Worm (Caenorhabditis elegans) whole organism, L3 larva: ENCODE measurements around the gene exc-12.

Experiments
- R02D3.7 ChIP-seq: fragments of 150-350 bp; optimal IDR thresholded peaks from 2 replicates; lab custom pipeline; 2014; ENCODE audit warnings: missing biosample characterization, missing genetic modification characterization
- ZK546.5 ChIP-seq: sonication (generic microtip); optimal IDR thresholded peaks from 2 replicates; lab custom pipeline; 2017; ENCODE audit warnings: missing biosample characterization, missing genetic modification characterization
- aly-2 ChIP-seq: fragments of 150-350 bp; optimal IDR thresholded peaks from 2 replicates; lab custom pipeline; 2014; ENCODE audit warnings: missing biosample characterization, missing genetic modification characterization
- ama-1 ChIP-seq: fragments of 150-350 bp; optimal IDR thresholded peaks from 2 replicates; lab custom pipeline; 2018
- ceh-16 ChIP-seq: sonication (generic microtip); optimal IDR thresholded peaks from 2 replicates; lab custom pipeline; 2017; ENCODE audit warnings: missing biosample characterization, missing genetic modification characterization
- ceh-28 ChIP-seq: fragments of 150-350 bp; optimal IDR thresholded peaks from 2 replicates; lab custom pipeline; 2014; ENCODE audit warnings: missing biosample characterization, missing genetic modification reagents, missing genetic modification characterization
- ceh-82 ChIP-seq: fragments of 150-350 bp; optimal IDR thresholded peaks from 2 replicates; lab custom pipeline; 2014; ENCODE audit warnings: missing biosample characterization, missing genetic modification characterization
- ceh-9 ChIP-seq: sonication (generic microtip); optimal IDR thresholded peaks from 2 replicates; lab custom pipeline; 2018; ENCODE audit warnings: missing biosample characterization, missing genetic modification characterization
- daf-12 ChIP-seq: fragments of 150-350 bp; optimal IDR thresholded peaks from 2 replicates; lab custom pipeline; 2014; ENCODE audit warnings: missing biosample characterization, missing genetic modification reagents, missing genetic modification characterization
- egl-27 ChIP-seq: sonication (generic microtip); optimal IDR thresholded peaks from 4 replicates; lab custom pipeline; 2017; ENCODE audit warnings: missing biosample characterization, missing genetic modification reagents, missing genetic modification characterization
- egl-5 ChIP-seq: fragments of 150-350 bp; optimal IDR thresholded peaks from 2 replicates; lab custom pipeline; 2017; ENCODE audit warnings: missing biosample characterization, missing genetic modification reagents, missing genetic modification characterization, inconsistent platforms
- elt-1 ChIP-seq: fragments of 150-350 bp; optimal IDR thresholded peaks from 2 replicates; lab custom pipeline; 2014; ENCODE audit warnings: missing biosample characterization, missing genetic modification characterization
- elt-2 ChIP-seq: sonication (generic microtip); optimal IDR thresholded peaks from 2 replicates; lab custom pipeline; 2016; ENCODE audit warnings: missing genetic modification reagents, mild to moderate bottlenecking, missing genetic modification characterization, missing compliant biosample characterization
- elt-3 ChIP-seq, 3 experiments: fragments of 150-350 bp in 1 of 3; sonication (generic microtip) in 2 of 3; optimal IDR thresholded peaks; 2 replicates in 2 of 3; 4 replicates in 1 of 3; lab custom pipeline; 2014 to 2017; ENCODE audit warnings: missing biosample characterization in 3 of 3, missing genetic modification characterization in 3 of 3
- eor-1 ChIP-seq, 2 experiments: fragments of 150-350 bp; optimal IDR thresholded peaks; 2 replicates each; lab custom pipeline; 2014 to 2018; ENCODE audit warnings: missing biosample characterization in 2 of 2, missing genetic modification characterization in 2 of 2
- fkh-10 ChIP-seq: sonication (generic microtip); optimal IDR thresholded peaks from 2 replicates; lab custom pipeline; 2017; ENCODE audit warnings: missing biosample characterization, missing genetic modification reagents, missing genetic modification characterization
- fkh-2 ChIP-seq: fragments of 150-350 bp; optimal IDR thresholded peaks from 2 replicates; lab custom pipeline; 2014; ENCODE audit warnings: missing biosample characterization, missing genetic modification reagents, missing genetic modification characterization
- lin-15B ChIP-seq: fragments of 150-350 bp; optimal IDR thresholded peaks from 2 replicates; lab custom pipeline; 2014; ENCODE audit warnings: missing biosample characterization, missing genetic modification characterization
- lin-39 ChIP-seq: fragments of 150-350 bp; optimal IDR thresholded peaks from 2 replicates; lab custom pipeline; 2018; ENCODE audit warnings: missing biosample characterization, missing genetic modification reagents, missing genetic modification characterization
- mdl-1 ChIP-seq: fragments of 150-350 bp; optimal IDR thresholded peaks from 2 replicates; lab custom pipeline; 2014; ENCODE audit warnings: missing biosample characterization, missing genetic modification characterization
- mml-1 ChIP-seq: fragments of 150-350 bp; sonication (generic microtip); optimal IDR thresholded peaks from 3 replicates; lab custom pipeline; 2014; ENCODE audit warnings: missing biosample characterization, missing genetic modification characterization
- nfya-1 ChIP-seq: sonication (generic microtip); optimal IDR thresholded peaks from 2 replicates; lab custom pipeline; 2017; ENCODE audit warnings: missing genetic modification characterization, mild to moderate bottlenecking, missing compliant biosample characterization, antibody characterized with exemption, moderate library complexity; ENCODE audit not compliant: insufficient read depth
- nhr-11 ChIP-seq: fragments of 150-350 bp; optimal IDR thresholded peaks from 2 replicates; lab custom pipeline; 2014; ENCODE audit warnings: missing biosample characterization, missing genetic modification characterization
- nhr-12 ChIP-seq: fragments of 150-350 bp; optimal IDR thresholded peaks from 2 replicates; lab custom pipeline; 2014; ENCODE audit warnings: missing biosample characterization, missing genetic modification characterization
- nhr-23 ChIP-seq: fragments of 150-350 bp; optimal IDR thresholded peaks from 2 replicates; lab custom pipeline; 2014; ENCODE audit warnings: missing biosample characterization, missing genetic modification reagents, missing genetic modification characterization
- nhr-237 ChIP-seq: fragments of 150-350 bp; optimal IDR thresholded peaks from 2 replicates; lab custom pipeline; 2014; ENCODE audit warnings: missing biosample characterization, missing genetic modification characterization
- nhr-25 ChIP-seq: sonication (generic microtip); optimal IDR thresholded peaks from 2 replicates; lab custom pipeline; 2017; ENCODE audit warnings: missing biosample characterization, missing genetic modification characterization
- nhr-28 ChIP-seq: fragments of 150-350 bp; optimal IDR thresholded peaks from 2 replicates; lab custom pipeline; 2014; ENCODE audit warnings: missing biosample characterization, missing genetic modification characterization
- nhr-43 ChIP-seq: sonication (generic microtip); optimal IDR thresholded peaks from 2 replicates; lab custom pipeline; 2016; ENCODE audit warnings: mild to moderate bottlenecking, missing genetic modification characterization, missing compliant biosample characterization; ENCODE audit not compliant: poor library complexity, severe bottlenecking
- nhr-67 ChIP-seq: fragments of 150-350 bp; optimal IDR thresholded peaks from 2 replicates; lab custom pipeline; 2014; ENCODE audit warnings: missing biosample characterization, missing genetic modification characterization
- nhr-76 ChIP-seq: fragments of 150-350 bp; sonication (generic microtip); optimal IDR thresholded peaks from 5 replicates; lab custom pipeline; 2014; ENCODE audit warnings: missing biosample characterization, missing genetic modification characterization
- nhr-77 ChIP-seq: fragments of 150-350 bp; optimal IDR thresholded peaks from 2 replicates; lab custom pipeline; 2014; ENCODE audit warnings: missing biosample characterization, missing genetic modification characterization
- pha-4 ChIP-seq: fragments of 150-350 bp; optimal IDR thresholded peaks from 2 replicates; lab custom pipeline; 2014; ENCODE audit warnings: missing biosample characterization, missing genetic modification reagents, missing genetic modification characterization
- pqm-1 ChIP-seq: fragments of 150-350 bp; optimal IDR thresholded peaks from 2 replicates; lab custom pipeline; 2017; ENCODE audit warnings: missing biosample characterization, missing genetic modification characterization, inconsistent platforms
- sea-2 ChIP-seq: fragments of 150-350 bp; sonication (generic microtip); optimal IDR thresholded peaks from 4 replicates; lab custom pipeline; 2014; ENCODE audit warnings: missing biosample characterization, missing genetic modification reagents, missing genetic modification characterization
- skn-1 ChIP-seq: fragments of 150-350 bp; optimal IDR thresholded peaks from 2 replicates; lab custom pipeline; 2014; ENCODE audit warnings: missing biosample characterization, missing genetic modification characterization
- tbx-2 ChIP-seq: sonication (generic microtip); optimal IDR thresholded peaks from 2 replicates; lab custom pipeline; 2016; ENCODE audit warnings: mild to moderate bottlenecking, missing genetic modification characterization, missing compliant biosample characterization
- unc-39 ChIP-seq: sonication (generic microtip); optimal IDR thresholded peaks from 4 replicates; lab custom pipeline; 2017; ENCODE audit warnings: missing biosample characterization, missing genetic modification characterization
- unc-62 ChIP-seq: fragments of 150-350 bp; sonication (generic microtip); optimal IDR thresholded peaks from 4 replicates; lab custom pipeline; 2014; ENCODE audit warnings: missing biosample characterization, missing genetic modification reagents, missing genetic modification characterization
- zag-1 ChIP-seq: fragments of 150-350 bp; optimal IDR thresholded peaks from 2 replicates; lab custom pipeline; 2014; ENCODE audit warnings: missing biosample characterization, missing genetic modification characterization
- ztf-4 ChIP-seq: fragments of 150-350 bp; optimal IDR thresholded peaks from 2 replicates; lab custom pipeline; 2014; ENCODE audit warnings: missing biosample characterization, missing genetic modification characterization

The exc-12 gene

ce11 chrIII:13540791-13541190, 29.5 kb downstream of the exc-12 start:
- TF ChIP-seq nhr-237 (tag; lab: Kevin White, UChicago) (no peak), nhr-12 (tag; lab: Kevin White, UChicago) (no peak), aly-2 (tag; lab: Kevin White, UChicago) (no peak), egl-27 (tag; lab: Kevin White, UChicago) (no peak), R02D3.7 (tag; lab: Kevin White, UChicago) (no peak), mml-1 (no peak), ama-1 (lab: Kevin White, UChicago) (no peak), pha-4 (tag; lab: Kevin White, UChicago) (no peak), fkh-2 (tag; lab: Kevin White, UChicago) (no peak), ceh-9 (no peak), fkh-10 (GFP tag; lab: Kevin White, UChicago) (no peak), nhr-43 (tag; lab: Kevin White, UChicago) (no peak), pqm-1 (tag; lab: Kevin White, UChicago) (no peak), elt-1 (tag; lab: Kevin White, UChicago) (no peak), ceh-28 (tag; lab: Kevin White, UChicago) (no peak), elt-2 (tag; lab: Kevin White, UChicago) (no peak), sea-2 (no peak)

DNA sequence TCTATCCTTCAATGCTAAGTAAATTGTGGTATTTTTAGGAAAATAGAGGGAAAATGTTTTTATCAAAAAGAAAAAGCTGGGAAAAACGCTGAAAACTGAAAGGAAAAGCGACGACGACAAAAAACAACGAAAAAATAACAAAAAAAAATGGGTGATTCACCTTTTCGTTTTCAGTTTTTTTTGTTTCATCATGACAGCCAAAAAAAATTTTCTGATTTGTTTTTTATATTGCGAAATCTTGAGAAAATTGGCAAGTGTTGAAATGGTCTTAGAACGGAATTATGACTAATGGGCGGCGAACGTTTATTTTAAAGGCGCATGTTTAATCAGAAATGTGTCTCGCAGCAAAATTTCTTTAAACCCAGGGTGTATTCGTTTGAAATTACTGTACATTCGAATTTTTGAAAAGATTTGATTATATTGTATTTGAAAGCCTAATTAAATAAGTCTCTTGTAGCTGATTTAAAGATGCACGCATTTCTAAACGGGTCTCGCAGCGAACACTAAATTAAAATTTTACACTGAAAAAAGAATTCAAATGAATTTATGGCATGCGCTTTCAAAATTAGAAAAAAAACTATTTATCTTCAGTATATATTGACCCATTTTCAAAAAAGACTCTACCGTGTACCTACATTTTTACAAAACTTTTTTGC, 34.4 kb downstream of the exc-12 start:
- TF ChIP-seq egl-5 (tag; lab: Kevin White, UChicago) (no peak), nhr-67 (tag; lab: Kevin White, UChicago) (no peak), unc-62 (no peak), mml-1 (no peak), nhr-12 (tag; lab: Kevin White, UChicago) (no peak)

DNA sequence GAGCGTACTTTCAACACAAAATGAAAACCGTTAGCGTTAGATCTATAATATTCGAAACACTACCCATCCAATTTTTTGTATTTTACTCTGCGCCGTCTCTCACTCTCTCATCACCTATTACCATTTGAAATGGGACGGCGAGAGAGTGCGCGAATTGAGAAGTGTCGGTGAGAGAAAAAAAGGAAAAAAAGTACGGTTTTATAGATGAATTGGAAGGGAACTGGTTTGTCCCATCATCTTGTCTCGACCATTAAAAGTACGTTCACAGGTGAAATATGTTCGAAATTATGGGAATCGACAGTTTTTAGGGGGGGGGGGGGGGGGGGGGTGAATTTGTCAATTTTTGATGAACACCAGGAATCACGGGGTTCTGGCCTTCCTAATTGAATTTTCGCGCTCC, 35.5 kb downstream of the exc-12 start:
- TF ChIP-seq nhr-28 (tag; lab: Kevin White, UChicago) (no peak), nhr-25 (peak; percentile 63), pha-4 (tag; lab: Kevin White, UChicago) (peak; percentile 4), nhr-23 (tag; lab: Kevin White, UChicago) (peak; percentile 18), sea-2 (no peak), elt-2 (tag; lab: Kevin White, UChicago) (no peak), tbx-2 (tag; lab: Kevin White, UChicago) (no peak), nhr-77 (no peak)
- TF ChIP-seq, all 47 proteins: peak for 3

DNA sequence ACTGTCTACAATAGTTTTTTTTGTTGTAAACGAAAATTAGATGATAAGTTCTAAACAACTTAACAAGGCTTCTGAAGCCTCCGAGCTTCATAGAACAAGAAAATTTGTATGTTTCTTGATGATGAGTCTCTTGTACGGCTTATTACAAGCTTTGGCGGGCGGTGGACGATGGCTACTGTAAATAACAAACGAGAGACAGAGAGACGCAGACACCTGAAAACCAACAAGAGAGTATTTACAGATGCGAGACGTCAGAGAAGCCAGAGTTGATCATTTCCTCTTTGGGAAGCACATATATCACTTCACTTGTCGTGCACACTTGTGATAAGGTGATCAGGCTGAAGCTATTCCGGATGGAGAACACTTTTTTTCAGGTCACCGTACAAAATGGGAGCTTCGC, 39.4 kb downstream of the exc-12 start:
- TF ChIP-seq aly-2 (tag; lab: Kevin White, UChicago) (no peak), pha-4 (tag; lab: Kevin White, UChicago) (peak; percentile 67)

- no peak for TF ChIP-seq nhr-11 (tag; lab: Kevin White, UChicago)
- TF ChIP-seq ztf-4 (tag; lab: Kevin White, UChicago), result no peak
- no peak for TF ChIP-seq ceh-82 (tag; lab: Kevin White, UChicago)
- no peak for TF ChIP-seq unc-39
- no peak for TF ChIP-seq mdl-1 (tag; lab: Kevin White, UChicago)
- TF ChIP-seq nhr-76 (tag; lab: Kevin White, UChicago), result no peak
- no peak for TF ChIP-seq skn-1 (tag; lab: Kevin White, UChicago)
- TF ChIP-seq tbx-2 (tag; lab: Kevin White, UChicago), result no peak
- no peak for TF ChIP-seq elt-3 (tag; optimal IDR thresholded peaks at IDR 0.05; lab: Kevin White, UChicago)
- TF ChIP-seq pqm-1 (tag; lab: Kevin White, UChicago), result no peak
- peak; percentile 19 for TF ChIP-seq ceh-28 (tag; lab: Kevin White, UChicago)
- peak; percentile 82 for TF ChIP-seq lin-15B (tag; lab: Kevin White, UChicago)
- TF ChIP-seq zag-1, result no peak
- peak; percentile 79 for TF ChIP-seq nhr-23 (tag; lab: Kevin White, UChicago)
- TF ChIP-seq pha-4 (tag; lab: Kevin White, UChicago), result peak; percentile 68
- TF ChIP-seq ZK546.5, result no peak
- TF ChIP-seq nhr-237 (tag; lab: Kevin White, UChicago), result no peak
- TF ChIP-seq daf-12 (tag; lab: Kevin White, UChicago), result no peak
- TF ChIP-seq lin-39 (tag; lab: Kevin White, UChicago), result peak; percentile 83
- TF ChIP-seq nhr-77, result no peak
- no peak for TF ChIP-seq eor-1 (tag; optimal IDR thresholded peaks at IDR 0.05; lab: Kevin White, UChicago)
- no peak for TF ChIP-seq mml-1
- no peak for TF ChIP-seq nhr-12 (tag; lab: Kevin White, UChicago)
- TF ChIP-seq nhr-28 (tag; lab: Kevin White, UChicago), result no peak
- no peak for TF ChIP-seq ceh-9
- no peak for TF ChIP-seq fkh-2 (tag; lab: Kevin White, UChicago)
- no peak for TF ChIP-seq ceh-16
- TF ChIP-seq elt-1 (tag; lab: Kevin White, UChicago), result no peak
- TF ChIP-seq nhr-25, result peak; percentile 87
- no peak for TF ChIP-seq nhr-43 (tag; lab: Kevin White, UChicago)
- peak; percentile 11 for TF ChIP-seq elt-2 (tag; lab: Kevin White, UChicago)
- TF ChIP-seq aly-2 (tag; lab: Kevin White, UChicago), result no peak
- peak; percentile 83 for TF ChIP-seq nfya-1 (tag; lab: Kevin White, UChicago)
- TF ChIP-seq egl-27 (tag; lab: Kevin White, UChicago), result no peak
- TF ChIP-seq nhr-67 (tag; lab: Kevin White, UChicago), result no peak
Measured at ce11 chrIII:13530017-13530416, 40.2 kb downstream of the exc-12 start.
